Worm (Caenorhabditis elegans) whole organism, L1 larva: Measurements from ENCODE around the gene wip-1.

Source experiments
- C16A3.4 ChIP-seq: fragments of 150-350 bp; optimal IDR thresholded peaks from 2 replicates; lab custom pipeline; 2014; ENCODE audit warnings: missing biosample characterization, missing genetic modification characterization
- Y116A8C.19 ChIP-seq: sonication (generic microtip); optimal IDR thresholded peaks from 2 replicates; lab custom pipeline; 2016; ENCODE audit warnings: missing compliant biosample characterization, missing genetic modification characterization, borderline replicate concordance
- aha-1 ChIP-seq: fragments of 150-350 bp; optimal IDR thresholded peaks from 2 replicates; lab custom pipeline; 2014; ENCODE audit warnings: missing biosample characterization, missing genetic modification characterization
- alr-1 ChIP-seq: fragments of 200-800 bp; sonication (Bioruptor generic); optimal IDR thresholded peaks from 2 replicates; lab custom pipeline; 2018; ENCODE audit warnings: borderline replicate concordance, mild to moderate bottlenecking, missing genetic modification characterization, missing compliant biosample characterization
- aly-2 ChIP-seq: fragments of 150-350 bp; optimal IDR thresholded peaks from 2 replicates; lab custom pipeline; 2014; ENCODE audit warnings: missing biosample characterization, missing genetic modification characterization
- blmp-1 ChIP-seq: fragments of 150-350 bp; optimal IDR thresholded peaks from 2 replicates; lab custom pipeline; 2014; ENCODE audit warnings: missing biosample characterization, missing genetic modification characterization
- ceh-8 ChIP-seq: fragments of 200-800 bp; sonication (Bioruptor generic); optimal IDR thresholded peaks from 2 replicates; lab custom pipeline; 2018; ENCODE audit warnings: mild to moderate bottlenecking, missing genetic modification characterization, moderate library complexity, missing compliant biosample characterization
- ceh-82 ChIP-seq, 3 experiments: fragments of 150-350 bp in 1 of 3; sonication (generic microtip) in 2 of 3; optimal IDR thresholded peaks; 2 replicates each; lab custom pipeline; 2014 to 2017; ENCODE audit warnings: missing biosample characterization in 3 of 3, missing genetic modification characterization in 3 of 3
- ceh-90 ChIP-seq: sonication (generic microtip); optimal IDR thresholded peaks from 2 replicates; lab custom pipeline; 2016; ENCODE audit warnings: missing genetic modification characterization, missing compliant biosample characterization
- ces-1 ChIP-seq: fragments of 150-350 bp; optimal IDR thresholded peaks from 2 replicates; lab custom pipeline; 2014; ENCODE audit warnings: missing biosample characterization, missing genetic modification reagents, missing genetic modification characterization
- efl-1 ChIP-seq, 4 experiments: fragments of 150-350 bp; optimal IDR thresholded peaks in 3 of 4; peaks in 1 of 4; 1 replicate in 1 of 4; 2 replicates in 3 of 4; lab custom pipeline; 2014; ENCODE audit warnings: missing biosample characterization in 2 of 4, missing genetic modification characterization in 2 of 4, missing genetic modification reagents in 2 of 4
- efl-3 ChIP-seq: fragments of 200-800 bp; sonication (Bioruptor generic); optimal IDR thresholded peaks from 2 replicates; lab custom pipeline; 2018; ENCODE audit warnings: mild to moderate bottlenecking, missing genetic modification characterization, missing compliant biosample characterization
- elt-2 ChIP-seq: sonication (generic microtip); optimal IDR thresholded peaks from 2 replicates; lab custom pipeline; 2016; ENCODE audit warnings: missing genetic modification characterization, mild to moderate bottlenecking, inconsistent platforms, missing compliant biosample characterization, missing genetic modification reagents
- fkh-10 ChIP-seq: sonication (generic microtip); optimal IDR thresholded peaks from 2 replicates; lab custom pipeline; 2017; ENCODE audit warnings: missing biosample characterization, missing genetic modification reagents, missing genetic modification characterization
- fkh-4 ChIP-seq: sonication (generic microtip); optimal IDR thresholded peaks from 2 replicates; lab custom pipeline; 2016; ENCODE audit warnings: missing compliant biosample characterization, missing genetic modification characterization, borderline replicate concordance
- grh-1 ChIP-seq: fragments of 200-800 bp; sonication (Bioruptor generic); IDR thresholded peaks from 2 replicates; pipeline ENCODE4 v1.3.6; 2022; ENCODE audit warnings: missing genetic modification reagents, missing genetic modification characterization, missing compliant biosample characterization
- hlh-17 ChIP-seq: fragments of 200-800 bp; sonication (Bioruptor generic); optimal IDR thresholded peaks from 2 replicates; lab custom pipeline; 2018; ENCODE audit warnings: missing genetic modification characterization, mild to moderate bottlenecking, missing compliant biosample characterization, moderate library complexity, borderline replicate concordance
- hlh-4 ChIP-seq: sonication (generic microtip); optimal IDR thresholded peaks from 2 replicates; lab custom pipeline; 2016; ENCODE audit warnings: mild to moderate bottlenecking, missing genetic modification characterization, missing compliant biosample characterization
- irx-1 ChIP-seq: sonication (generic microtip); optimal IDR thresholded peaks from 2 replicates; lab custom pipeline; 2016; ENCODE audit warnings: missing genetic modification characterization, missing compliant biosample characterization
- lin-35 ChIP-seq, 2 experiments: fragments of 150-350 bp; optimal IDR thresholded peaks; 2 replicates each; lab custom pipeline; 2014; ENCODE audit warnings: missing biosample characterization in 2 of 2, missing genetic modification characterization in 2 of 2, missing genetic modification reagents in 2 of 2
- lin-39 ChIP-seq: fragments of 150-350 bp; optimal IDR thresholded peaks from 2 replicates; lab custom pipeline; 2014; ENCODE audit warnings: missing biosample characterization, missing genetic modification reagents, missing genetic modification characterization
- lsy-2 ChIP-seq, 2 experiments: fragments of 150-350 bp; optimal IDR thresholded peaks; 2 replicates each; lab custom pipeline; 2014; ENCODE audit warnings: missing biosample characterization in 2 of 2, missing genetic modification characterization in 2 of 2
- nhr-28 ChIP-seq: fragments of 150-350 bp; optimal IDR thresholded peaks from 2 replicates; lab custom pipeline; 2014; ENCODE audit warnings: missing biosample characterization, missing genetic modification characterization
- nhr-71 ChIP-seq: sonication (generic microtip); optimal IDR thresholded peaks from 2 replicates; lab custom pipeline; 2016; ENCODE audit warnings: mild to moderate bottlenecking, missing genetic modification characterization, moderate library complexity, missing compliant biosample characterization
- nhr-77 ChIP-seq: fragments of 150-350 bp; optimal IDR thresholded peaks from 2 replicates; lab custom pipeline; 2014; ENCODE audit warnings: missing biosample characterization, missing genetic modification characterization
- nhr-84 ChIP-seq: sonication (generic microtip); optimal IDR thresholded peaks from 2 replicates; lab custom pipeline; 2017; ENCODE audit warnings: missing biosample characterization, missing genetic modification characterization
- nhr-85 ChIP-seq: sonication (generic microtip); peaks from one replicate; lab custom pipeline; 2016; ENCODE audit warnings: missing genetic modification characterization, inconsistent platforms, missing compliant biosample characterization
- nhr-90 ChIP-seq: sonication (generic microtip); optimal IDR thresholded peaks from 2 replicates; lab custom pipeline; 2016; ENCODE audit warnings: mild to moderate bottlenecking, missing genetic modification characterization, missing compliant biosample characterization; ENCODE audit not compliant: poor library complexity
- pag-3 ChIP-seq: sonication (generic microtip); optimal IDR thresholded peaks from 2 replicates; lab custom pipeline; 2017; ENCODE audit warnings: missing genetic modification characterization, mild to moderate bottlenecking, missing compliant biosample characterization, antibody characterized with exemption, borderline replicate concordance; ENCODE audit not compliant: insufficient read depth
- pqm-1 ChIP-seq: sonication (generic microtip); optimal IDR thresholded peaks from 3 replicates; lab custom pipeline; 2017; ENCODE audit warnings: missing biosample characterization, missing genetic modification characterization
- rnt-1 ChIP-seq: sonication (generic microtip); optimal IDR thresholded peaks from 2 replicates; lab custom pipeline; 2016; ENCODE audit warnings: mild to moderate bottlenecking, missing genetic modification characterization, moderate library complexity, missing compliant biosample characterization
- snpc-4 ChIP-seq: fragments of 150-350 bp; optimal IDR thresholded peaks from 2 replicates; lab custom pipeline; 2014; ENCODE audit warnings: missing biosample characterization, missing genetic modification characterization
- sox-4 ChIP-seq: sonication (generic microtip); optimal IDR thresholded peaks from 2 replicates; lab custom pipeline; 2016; ENCODE audit warnings: missing genetic modification characterization, missing compliant biosample characterization
- sup-37 ChIP-seq: fragments of 200-800 bp; sonication (Bioruptor generic); optimal IDR thresholded peaks from 2 replicates; lab custom pipeline; 2018; ENCODE audit warnings: mild to moderate bottlenecking, missing genetic modification characterization, missing compliant biosample characterization
- swsn-7 ChIP-seq: sonication (generic microtip); optimal IDR thresholded peaks from 2 replicates; lab custom pipeline; 2016; ENCODE audit warnings: missing genetic modification characterization, missing compliant biosample characterization
- tbx-2 ChIP-seq: sonication (generic microtip); optimal IDR thresholded peaks from 2 replicates; lab custom pipeline; 2016; ENCODE audit warnings: missing genetic modification characterization, missing compliant biosample characterization
- unc-130 ChIP-seq: fragments of 150-350 bp; optimal IDR thresholded peaks from 2 replicates; lab custom pipeline; 2017; ENCODE audit warnings: missing biosample characterization, missing genetic modification characterization, inconsistent platforms
- unc-62 ChIP-seq: fragments of 150-350 bp; optimal IDR thresholded peaks from 2 replicates; lab custom pipeline; 2014; ENCODE audit warnings: missing biosample characterization, missing genetic modification reagents, missing genetic modification characterization
- vab-15 ChIP-seq: sonication (generic microtip); optimal IDR thresholded peaks from 2 replicates; lab custom pipeline; 2017; ENCODE audit warnings: missing genotype, mild to moderate bottlenecking, missing genetic modification characterization, missing compliant biosample characterization
- zag-1 ChIP-seq: fragments of 150-350 bp; optimal IDR thresholded peaks from 2 replicates; lab custom pipeline; 2014; ENCODE audit warnings: missing biosample characterization, missing genetic modification characterization
- zip-4 ChIP-seq: fragments of 200-800 bp; sonication (Bioruptor generic); optimal IDR thresholded peaks from 2 replicates; lab custom pipeline; 2018; ENCODE audit warnings: mild to moderate bottlenecking, missing genetic modification characterization, moderate library complexity, missing compliant biosample characterization

wip-1 gene

DNA sequence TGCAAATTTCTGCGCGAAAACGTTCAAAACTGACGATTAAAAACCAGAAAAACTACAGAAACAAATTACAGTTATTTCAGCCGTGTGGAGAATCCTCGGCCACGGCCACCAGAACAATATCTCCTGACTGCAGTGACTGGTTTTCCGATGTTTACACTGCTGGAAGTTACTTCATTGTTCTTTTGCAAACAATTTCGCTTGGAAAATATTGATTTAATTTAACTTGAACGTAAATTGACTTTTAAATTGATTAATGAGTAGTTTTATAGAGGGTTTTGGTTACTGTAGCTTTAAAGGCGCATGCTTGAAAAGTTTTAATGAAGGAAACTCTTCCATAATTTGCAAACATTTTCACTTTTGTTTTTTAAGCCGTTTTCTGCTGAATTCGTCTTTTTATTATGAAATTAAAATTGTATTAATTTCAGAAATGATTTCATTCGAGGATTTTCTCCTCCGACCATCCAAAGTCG, 19.4 kb upstream of the wip-1 start, which contains the start of gene smcr-8 (continued):
- TF ChIP-seq nhr-77 (tag; lab: Kevin White, UChicago) (no peak), zag-1 (tag; lab: Kevin White, UChicago) (no peak), lin-35 (GFP tag; optimal IDR thresholded peaks at IDR 0.05; lab: Kevin White, UChicago) (peak in 1 of 2 experiments; percentile 2), Y116A8C.19 (tag; lab: Kevin White, UChicago) (no peak), lsy-2 (tag; optimal IDR thresholded peaks at IDR 0.05; lab: Kevin White, UChicago) (peak in 1 of 2 experiments; percentile 28), ces-1 (GFP tag; lab: Kevin White, UChicago) (no peak), nhr-84 (tag; lab: Kevin White, UChicago) (no peak), zip-4 (GFP tag; lab: Kevin White, UChicago) (no peak), aly-2 (no peak), irx-1 (tag; lab: Kevin White, UChicago) (no peak), pag-3 (no peak), aha-1 (no peak), hlh-4 (tag; lab: Kevin White, UChicago) (no peak), fkh-4 (tag; lab: Kevin White, UChicago) (no peak), vab-15 (tag; lab: Kevin White, UChicago) (no peak), pqm-1 (tag; lab: Kevin White, UChicago) (no peak), lin-39 (no peak), sox-4 (tag; lab: Kevin White, UChicago) (no peak), C16A3.4 (tag; lab: Kevin White, UChicago) (no peak), fkh-10 (GFP tag; lab: Kevin White, UChicago) (no peak), nhr-71 (tag; lab: Kevin White, UChicago) (no peak), alr-1 (tag; lab: Kevin White, UChicago) (no peak), nhr-28 (tag; lab: Kevin White, UChicago) (no peak), nhr-85 (tag; lab: Kevin White, UChicago) (no peak), ceh-82 (tag; optimal IDR thresholded peaks at IDR 0.05; lab: Kevin White, UChicago) (no peak), blmp-1 (no peak)

DNA sequence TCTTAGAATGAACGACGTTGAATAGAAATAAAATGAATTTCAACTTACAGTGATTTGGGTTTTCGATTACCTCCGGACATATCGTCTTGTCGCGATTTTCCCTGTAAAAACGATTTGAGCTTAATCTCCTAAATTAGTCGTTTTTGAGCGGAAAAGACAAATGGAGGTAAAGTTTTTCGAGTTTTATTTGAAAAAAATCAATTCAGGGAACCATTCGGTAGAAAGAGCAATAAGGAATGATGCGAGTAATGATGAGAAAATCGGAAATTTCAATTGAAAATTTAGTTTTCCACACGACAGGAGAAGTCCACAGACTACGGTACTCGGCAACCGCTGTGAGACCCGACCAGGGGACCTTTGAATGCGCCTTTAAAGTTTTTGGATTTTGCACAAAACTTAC, 16.2 kb upstream of the wip-1 start, which contains the start of gene R144.10:
TSS of gene R144.10 (minus strand) at position 101 of the 400 bp plus-strand sequence.
- TF ChIP-seq tbx-2 (tag; lab: Kevin White, UChicago) (no peak), hlh-17 (no peak), ceh-90 (no peak), ceh-8 (GFP tag; lab: Kevin White, UChicago) (no peak), hlh-4 (tag; lab: Kevin White, UChicago) (no peak), efl-3 (no peak), unc-62 (GFP tag; lab: Kevin White, UChicago) (no peak), sup-37 (GFP tag; lab: Kevin White, UChicago) (no peak)

DNA sequence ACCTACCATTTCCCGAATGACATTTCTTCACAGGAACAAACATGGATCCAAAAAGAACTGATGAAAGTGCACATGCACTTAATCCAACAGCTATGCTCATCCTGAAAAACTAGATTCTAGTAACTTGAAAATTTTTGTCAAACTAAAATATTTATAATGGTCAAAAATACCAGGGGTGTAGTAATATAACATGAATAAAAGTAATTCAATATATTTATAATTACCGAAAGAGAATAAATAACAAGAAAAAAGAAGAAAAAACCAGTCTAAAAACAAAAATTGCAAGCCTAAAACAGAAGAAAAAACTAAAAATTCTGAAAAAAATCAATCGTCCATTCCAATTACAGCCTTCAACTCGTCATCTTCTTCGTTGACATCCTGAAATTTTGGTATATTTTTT, 13.8 kb upstream of the wip-1 start, which contains the start of gene R144.6:
TSS of gene R144.6 (minus strand) at position 101 of the 400 bp plus-strand sequence.
- no peak for TF ChIP-seq efl-1 (optimal IDR thresholded peaks at IDR 0.05; lab: Kevin White, UChicago)
- peak in 1 of 2 experiments; percentile 9 for TF ChIP-seq efl-1 (GFP tag; optimal IDR thresholded peaks at IDR 0.05 in 1 of 2; lab: Kevin White, UChicago)
- no peak for TF ChIP-seq grh-1 (GFP tag; lab: Robert Waterston, UW)

DNA sequence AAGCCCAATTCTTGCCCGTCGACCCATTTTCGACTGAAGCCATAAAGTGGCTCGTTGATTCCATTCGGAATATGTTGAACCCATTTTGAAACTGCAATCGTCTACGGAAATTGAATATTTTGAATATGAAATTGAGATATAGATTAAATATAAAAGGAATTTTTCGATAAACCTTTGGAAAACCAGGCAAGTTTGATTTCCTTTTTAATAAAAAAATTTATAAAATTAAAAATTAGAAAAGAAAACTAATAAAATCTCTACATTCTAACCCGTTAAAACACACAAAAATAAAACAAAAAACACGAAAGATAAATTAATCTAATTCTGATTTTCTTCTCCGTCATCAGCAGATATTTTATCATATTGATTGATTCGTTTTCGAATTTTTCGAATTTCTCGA, 11.6 kb upstream of the wip-1 start, which contains the start of gene R144.12:
TSS of gene R144.12 (minus strand) at position 101 of the 400 bp plus-strand sequence.
- TF ChIP-seq hlh-17 (no peak), swsn-7 (tag; lab: Kevin White, UChicago) (no peak), nhr-71 (tag; lab: Kevin White, UChicago) (no peak), unc-130 (no peak), Y116A8C.19 (tag; lab: Kevin White, UChicago) (no peak), rnt-1 (tag; lab: Kevin White, UChicago) (no peak), alr-1 (tag; lab: Kevin White, UChicago) (no peak), blmp-1 (no peak), snpc-4 (no peak), grh-1 (GFP tag; lab: Robert Waterston, UW) (no peak), elt-2 (tag; lab: Kevin White, UChicago) (no peak), nhr-90 (no peak)
- TF ChIP-seq, all 84 proteins: peak for 0
